Worm (Caenorhabditis elegans) whole organism, young adult: ENCODE measurements around the gene hphd-1.

Source experiments
- fkh-3 ChIP-seq: sonication (generic microtip); optimal IDR thresholded peaks from 2 replicates; lab custom pipeline; 2016; ENCODE audit warnings: mild to moderate bottlenecking, missing genetic modification characterization, missing compliant biosample characterization
- hmg-20 ChIP-seq: fragments of 200-800 bp; sonication (Bioruptor generic); IDR thresholded peaks from 2 replicates; pipeline ENCODE4 v1.3.6; 2022; ENCODE audit warnings: missing genetic modification reagents, missing genetic modification characterization, missing compliant biosample characterization
- nfyb-1 ChIP-seq: fragments of 200-800 bp; sonication (Bioruptor generic); IDR thresholded peaks from 2 replicates; pipeline ENCODE4 v1.3.6; 2022; ENCODE audit warnings: missing genetic modification reagents, missing genetic modification characterization, missing compliant biosample characterization
- nhr-120 ChIP-seq: fragments of 200-800 bp; sonication (Bioruptor generic); IDR thresholded peaks from 2 replicates; pipeline ENCODE4 v1.3.6; 2022; ENCODE audit warnings: missing genetic modification characterization, missing compliant biosample characterization
- zim-3 ChIP-seq: sonication (generic microtip); optimal IDR thresholded peaks from 2 replicates; lab custom pipeline; 2017; ENCODE audit warnings: mild to moderate bottlenecking, missing genetic modification characterization, moderate library complexity, missing compliant biosample characterization

- no peak for TF ChIP-seq nhr-120 (GFP tag; lab: Robert Waterston, UW)
- no peak for TF ChIP-seq hmg-20 (GFP tag; lab: Robert Waterston, UW)
- no peak for TF ChIP-seq nfyb-1
- no peak for TF ChIP-seq fkh-3 (tag; lab: Kevin White, UChicago)
- no peak for TF ChIP-seq zim-3 (tag; lab: Kevin White, UChicago)
Measured at ce11 chrII:12990191-12990590, 6.2 kb downstream of the hphd-1 start.
